Worm (Caenorhabditis elegans) whole organism, L4 larva: ENCODE results near the gene mnk-1.

Experiments
- F44E2.7 ChIP-seq: fragments of 200-800 bp; sonication (Bioruptor generic); IDR thresholded peaks from 2 replicates; pipeline ENCODE4 v2.1.2; 2022; ENCODE audit warnings: missing genetic modification characterization, missing compliant biosample characterization
- T26A8.4 ChIP-seq: fragments of 200-800 bp; sonication (Bioruptor generic); IDR thresholded peaks from 2 replicates; pipeline ENCODE4 v1.3.6; 2022; ENCODE audit warnings: missing genetic modification characterization, missing compliant biosample characterization
- Y105C5A.15 ChIP-seq: fragments of 200-800 bp; sonication (Bioruptor generic); IDR thresholded peaks from 2 replicates; pipeline ENCODE4 v1.3.6; 2022; ENCODE audit warnings: missing genetic modification characterization, missing compliant biosample characterization
- Y48G9A.11 ChIP-seq: fragments of 200-800 bp; sonication (Bioruptor generic); IDR thresholded peaks from 2 replicates; pipeline ENCODE4 v1.3.6; 2022; ENCODE audit warnings: missing genetic modification reagents, missing genetic modification characterization, missing compliant biosample characterization
- Y75B8A.6 ChIP-seq: fragments of 200-800 bp; sonication (Bioruptor generic); IDR thresholded peaks from 2 replicates; pipeline ENCODE4 v1.3.6; 2022; ENCODE audit warnings: missing genetic modification reagents, missing genetic modification characterization, missing compliant biosample characterization
- cey-2 ChIP-seq: sonication (generic microtip); optimal IDR thresholded peaks from 3 replicates; lab custom pipeline; 2017; ENCODE audit warnings: missing genetic modification characterization, mild to moderate bottlenecking, missing compliant biosample characterization, antibody characterized with exemption, borderline replicate concordance; ENCODE audit not compliant: insufficient read depth
- daf-12 ChIP-seq: fragments of 150-350 bp; optimal IDR thresholded peaks from 2 replicates; lab custom pipeline; 2014; ENCODE audit warnings: missing biosample characterization, missing genetic modification reagents, missing genetic modification characterization
- daf-16 ChIP-seq, 3 experiments: sonication (generic microtip); optimal IDR thresholded peaks; 2 replicates each; lab custom pipeline; 2016 to 2017; ENCODE audit warnings: missing genetic modification characterization in 3 of 3, missing genetic modification reagents in 3 of 3, mild to moderate bottlenecking in 2 of 3, missing compliant biosample characterization in 2 of 3, missing biosample characterization in 1 of 3, moderate library complexity in 1 of 3
- daf-19 ChIP-seq: fragments of 200-800 bp; sonication (Bioruptor generic); conservative IDR thresholded peaks from 2 replicates; pipeline ENCODE4 v1.3.6; 2022; ENCODE audit warnings: missing genetic modification characterization, missing compliant biosample characterization
- daf-8 ChIP-seq: fragments of 200-800 bp; sonication (Bioruptor generic); IDR thresholded peaks from 2 replicates; pipeline ENCODE4 v1.3.6; 2022; ENCODE audit warnings: missing genetic modification characterization, missing compliant biosample characterization
- dmd-6 ChIP-seq: fragments of 200-800 bp; sonication (Bioruptor generic); IDR thresholded peaks from 2 replicates; pipeline ENCODE4 v1.3.6; 2022; ENCODE audit warnings: missing genetic modification reagents, missing genetic modification characterization, missing compliant biosample characterization
- dpl-1 ChIP-seq: fragments of 150-350 bp; optimal IDR thresholded peaks from 2 replicates; lab custom pipeline; 2014; ENCODE audit warnings: missing biosample characterization, missing genetic modification reagents, missing genetic modification characterization
- dve-1 ChIP-seq: sonication (generic microtip); optimal IDR thresholded peaks from 2 replicates; lab custom pipeline; 2017; ENCODE audit warnings: antibody characterized with exemption, mild to moderate bottlenecking, missing genetic modification characterization, missing compliant biosample characterization; ENCODE audit not compliant: insufficient read depth
- gei-8 ChIP-seq: fragments of 200-800 bp; sonication (Bioruptor generic); optimal IDR thresholded peaks from 2 replicates; lab custom pipeline; 2018; ENCODE audit warnings: mild to moderate bottlenecking, missing genetic modification characterization, missing compliant biosample characterization
- hif-1 ChIP-seq, 2 experiments: sonication (generic microtip); optimal IDR thresholded peaks; 2 replicates each; lab custom pipeline; 2016 to 2017; ENCODE audit warnings: missing compliant biosample characterization in 2 of 2, missing genetic modification characterization in 2 of 2, missing genetic modification reagents in 2 of 2, missing genotype in 2 of 2, mild to moderate bottlenecking in 1 of 2
- hlh-11 ChIP-seq: fragments of 200-800 bp; sonication (Bioruptor generic); optimal IDR thresholded peaks from 2 replicates; lab custom pipeline; 2018; ENCODE audit warnings: mild to moderate bottlenecking, missing genetic modification characterization, missing compliant biosample characterization
- jun-1 ChIP-seq: fragments of 150-350 bp; optimal IDR thresholded peaks from 2 replicates; lab custom pipeline; 2014; ENCODE audit warnings: missing biosample characterization, missing genetic modification reagents, missing genetic modification characterization
- lin-1 ChIP-seq: fragments of 200-800 bp; sonication (Bioruptor generic); IDR thresholded peaks from 2 replicates; pipeline ENCODE4 v1.3.6; 2022; ENCODE audit warnings: missing genetic modification reagents, missing genetic modification characterization, missing compliant biosample characterization
- lin-29 ChIP-seq: fragments of 200-800 bp; sonication (Bioruptor generic); IDR thresholded peaks from 2 replicates; pipeline ENCODE4 v1.3.6; 2022; ENCODE audit warnings: missing genetic modification reagents, missing genetic modification characterization, missing compliant biosample characterization
- madf-5 ChIP-seq, 2 experiments: fragments of 200-800 bp; sonication (Bioruptor generic); IDR thresholded peaks; 2 replicates each; pipeline ENCODE4 v1.3.6; 2022; ENCODE audit warnings: missing compliant biosample characterization in 2 of 2, missing genetic modification characterization in 2 of 2
- mep-1 ChIP-seq: fragments of 150-350 bp; sonication (generic microtip); optimal IDR thresholded peaks from 3 replicates; lab custom pipeline; 2014; ENCODE audit warnings: missing biosample characterization, missing genetic modification characterization
- mes-2 ChIP-seq: sonication (generic microtip); optimal IDR thresholded peaks from 2 replicates; lab custom pipeline; 2016; ENCODE audit warnings: missing genotype, mild to moderate bottlenecking, missing genetic modification characterization, missing compliant biosample characterization; ENCODE audit not compliant: poor library complexity, severe bottlenecking
- nhr-111 ChIP-seq: fragments of 200-800 bp; sonication (Bioruptor generic); optimal IDR thresholded peaks from 2 replicates; lab custom pipeline; 2018; ENCODE audit warnings: mild to moderate bottlenecking, missing genetic modification characterization, missing compliant biosample characterization
- nhr-28 ChIP-seq: fragments of 150-350 bp; optimal IDR thresholded peaks from 2 replicates; lab custom pipeline; 2014; ENCODE audit warnings: missing biosample characterization, missing genetic modification characterization
- nhr-41 ChIP-seq: fragments of 200-800 bp; sonication (Bioruptor generic); IDR thresholded peaks from 2 replicates; pipeline ENCODE4 v1.3.6; 2022; ENCODE audit warnings: missing genetic modification reagents, missing genetic modification characterization, missing compliant biosample characterization
- nhr-42 ChIP-seq: fragments of 200-800 bp; sonication (Bioruptor generic); IDR thresholded peaks from 2 replicates; pipeline ENCODE4 v1.3.6; 2022; ENCODE audit warnings: missing genetic modification characterization, missing compliant biosample characterization
- nhr-76 ChIP-seq: fragments of 150-350 bp; optimal IDR thresholded peaks from 2 replicates; lab custom pipeline; 2014; ENCODE audit warnings: missing biosample characterization, missing genetic modification characterization
- nhr-77 ChIP-seq: fragments of 150-350 bp; optimal IDR thresholded peaks from 2 replicates; lab custom pipeline; 2014; ENCODE audit warnings: missing biosample characterization, missing genetic modification characterization
- pqm-1 ChIP-seq: sonication (generic microtip); optimal IDR thresholded peaks from 2 replicates; lab custom pipeline; 2017; ENCODE audit warnings: missing biosample characterization, missing genetic modification characterization
- saeg-2 ChIP-seq: fragments of 200-800 bp; sonication (Bioruptor generic); IDR thresholded peaks from 2 replicates; pipeline ENCODE4 v1.3.6; 2022; ENCODE audit warnings: missing genetic modification reagents, missing genetic modification characterization, missing compliant biosample characterization
- sdz-12 ChIP-seq: fragments of 200-800 bp; sonication (Bioruptor generic); optimal IDR thresholded peaks from 2 replicates; lab custom pipeline; 2018; ENCODE audit warnings: mild to moderate bottlenecking, missing genetic modification characterization, missing compliant biosample characterization
- snpc-4 ChIP-seq: fragments of 150-350 bp; optimal IDR thresholded peaks from 2 replicates; lab custom pipeline; 2014; ENCODE audit warnings: missing biosample characterization, missing genetic modification characterization
- tag-97 ChIP-seq: fragments of 200-800 bp; sonication (Bioruptor generic); IDR thresholded peaks from 2 replicates; pipeline ENCODE4 v1.3.6; 2022; ENCODE audit warnings: missing genetic modification characterization, missing compliant biosample characterization
- unc-130 ChIP-seq: sonication (generic microtip); optimal IDR thresholded peaks from 2 replicates; lab custom pipeline; 2016; ENCODE audit warnings: missing genetic modification reagents, missing genetic modification characterization, missing compliant biosample characterization
- unc-62 ChIP-seq, 3 experiments: fragments of 150-350 bp in 1 of 3; sonication (generic microtip); optimal IDR thresholded peaks in 2 of 3; peaks in 1 of 3; 1 replicate in 1 of 3; 2 replicates in 2 of 3; lab custom pipeline; 2014 to 2017; ENCODE audit warnings: missing biosample characterization in 3 of 3, missing genetic modification characterization in 3 of 3, missing genetic modification reagents in 3 of 3, missing genotype in 1 of 3
- zfp-2 ChIP-seq: sonication (generic microtip); optimal IDR thresholded peaks from 2 replicates; lab custom pipeline; 2016; ENCODE audit warnings: mild to moderate bottlenecking, missing genetic modification characterization, missing compliant biosample characterization
- ztf-11 ChIP-seq: fragments of 150-350 bp; optimal IDR thresholded peaks from 2 replicates; lab custom pipeline; 2014; ENCODE audit warnings: missing biosample characterization, missing genetic modification characterization

mnk-1 gene

ce11 chrII:10594758-10595157 is 39.9 kb upstream of the mnk-1 start, which contains the start of gene C14A4.6:
TSS of gene C14A4.6 (minus strand) at chrII:10594776.
- peak; percentile 43 for TF ChIP-seq hlh-11
- TF ChIP-seq daf-12 (tag; lab: Kevin White, UChicago), result no peak
- TF ChIP-seq sdz-12, result no peak
- TF ChIP-seq saeg-2 (GFP tag; lab: Robert Waterston, UW), result no peak
- TF ChIP-seq dve-1, result peak; percentile 79
- TF ChIP-seq Y75B8A.6 (GFP tag; lab: Robert Waterston, UW), result no peak
- no peak for TF ChIP-seq madf-5 (GFP tag; IDR thresholded peaks at IDR 0.05; lab: Robert Waterston, UW)
- TF ChIP-seq nhr-76 (tag; lab: Kevin White, UChicago), result no peak
- TF ChIP-seq dmd-6, result peak; percentile 47; the same call in 1 of the 2 replicates
- no peak; the same call in 1 of the 2 replicates for TF ChIP-seq lin-1
- peak; percentile 35 for TF ChIP-seq mes-2 (tag; lab: Kevin White, UChicago)
- TF ChIP-seq F44E2.7 (GFP tag; lab: Robert Waterston, UW), result no peak
- no peak for TF ChIP-seq nhr-42 (GFP tag; lab: Robert Waterston, UW)
- TF ChIP-seq jun-1 (tag; lab: Kevin White, UChicago), result no peak
- TF ChIP-seq daf-16 (GFP tag; optimal IDR thresholded peaks at IDR 0.05; lab: Kevin White, UChicago), result no peak
- peak; percentile 76 for TF ChIP-seq daf-16 (tag; optimal IDR thresholded peaks at IDR 0.05; lab: Kevin White, UChicago)
- no peak for TF ChIP-seq nhr-41 (GFP tag; lab: Robert Waterston, UW)
- no peak for TF ChIP-seq Y105C5A.15 (GFP tag; lab: Robert Waterston, UW)
- peak; percentile 88 for TF ChIP-seq pqm-1 (tag; lab: Kevin White, UChicago)
- TF ChIP-seq nhr-28 (tag; lab: Kevin White, UChicago), result peak; percentile 81
- no peak for TF ChIP-seq tag-97 (GFP tag; lab: Robert Waterston, UW)
- TF ChIP-seq nhr-77 (tag; lab: Kevin White, UChicago), result no peak
- no peak for TF ChIP-seq daf-19 (GFP tag; lab: Robert Waterston, UW)
- TF ChIP-seq unc-62 (GFP tag; optimal IDR thresholded peaks at IDR 0.05 in 1 of 2; lab: Kevin White, UChicago), result no peak
- TF ChIP-seq unc-62 (tag; optimal IDR thresholded peaks at IDR 0.05; lab: Kevin White, UChicago), result no peak
- TF ChIP-seq, all 104 proteins: peak for 7

- TF ChIP-seq mep-1 (tag; lab: Kevin White, UChicago) (no peak), lin-29 (no peak), nhr-42 (GFP tag; lab: Robert Waterston, UW) (no peak), sdz-12 (no peak)
These were observed 39.5 kb upstream of the mnk-1 start for ce11 chrII:10594312-10594711.

- TF ChIP-seq hif-1 (tag; optimal IDR thresholded peaks at IDR 0.05; lab: Kevin White, UChicago) (no peak), ztf-11 (tag; lab: Kevin White, UChicago) (no peak), daf-19 (GFP tag; lab: Robert Waterston, UW) (no peak), jun-1 (tag; lab: Kevin White, UChicago) (no peak), daf-8 (GFP tag; lab: Robert Waterston, UW) (no peak), nhr-111 (no peak), Y105C5A.15 (GFP tag; lab: Robert Waterston, UW) (no peak), Y48G9A.11 (GFP tag; lab: Robert Waterston, UW) (no peak), mep-1 (tag; lab: Kevin White, UChicago) (no peak), unc-130 (GFP tag; lab: Kevin White, UChicago) (no peak), F44E2.7 (GFP tag; lab: Robert Waterston, UW) (no peak), snpc-4 (tag; lab: Kevin White, UChicago) (no peak), mes-2 (tag; lab: Kevin White, UChicago) (no peak), T26A8.4 (GFP tag; lab: Robert Waterston, UW) (no peak), cey-2 (tag; lab: Kevin White, UChicago) (no peak), zfp-2 (tag; lab: Kevin White, UChicago) (no peak), gei-8 (GFP tag; lab: Kevin White, UChicago) (no peak), dpl-1 (GFP tag; lab: Kevin White, UChicago) (no peak)
These were observed 37.6 kb upstream of the mnk-1 start, which contains the start of gene crn-5 for ce11 chrII:10592452-10592851. TSS of gene crn-5 (plus strand) at chrII:10592752.
